Worm (Caenorhabditis elegans) whole organism, L4/young adult: ENCODE results near the gene C18D11.7.

Source experiments
- W03F9.2 ChIP-seq: fragments of 150-350 bp; optimal IDR thresholded peaks from 2 replicates; lab custom pipeline; 2014; ENCODE audit warnings: missing biosample characterization, missing genetic modification characterization
- dao-5 ChIP-seq: sonication (generic microtip); optimal IDR thresholded peaks from 2 replicates; lab custom pipeline; 2016; ENCODE audit warnings: missing genotype, missing genetic modification characterization, moderate library complexity, missing compliant biosample characterization
- him-1 ChIP-seq: sonication (generic microtip); optimal IDR thresholded peaks from 2 replicates; lab custom pipeline; 2016; ENCODE audit warnings: missing genotype, missing genetic modification reagents, missing genetic modification characterization, missing compliant biosample characterization

ce11 chrIII:11785961-11786360 is 20.6 kb downstream of the C18D11.7 start, which contains the start of gene tbx-38:
- no peak for TF ChIP-seq him-1 (tag; lab: Kevin White, UChicago)
- no peak for TF ChIP-seq W03F9.2 (tag; lab: Kevin White, UChicago)
- no peak for TF ChIP-seq dao-5 (tag; lab: Kevin White, UChicago)
